Worm (Caenorhabditis elegans) whole organism, L1 larva: ENCODE results near the gene nhr-1.
A peak's percentile ranks its signal among the peaks of the same experiment; 100 is the strongest.

Source experiments
- aha-1 ChIP-seq: fragments of 150-350 bp; optimal IDR thresholded peaks from 2 replicates; lab custom pipeline; 2014; ENCODE audit warnings: missing biosample characterization, missing genetic modification characterization
- ama-1 ChIP-seq: fragments of 150-350 bp; optimal IDR thresholded peaks from 2 replicates; lab custom pipeline; 2014
- fos-1 ChIP-seq: fragments of 150-350 bp; optimal IDR thresholded peaks from 2 replicates; lab custom pipeline; 2014; ENCODE audit warnings: missing biosample characterization, missing genetic modification characterization
- lin-13 ChIP-seq: fragments of 150-350 bp; optimal IDR thresholded peaks from 2 replicates; lab custom pipeline; 2014; ENCODE audit warnings: missing biosample characterization, missing genetic modification reagents, missing genetic modification characterization
- lin-39 ChIP-seq: fragments of 150-350 bp; optimal IDR thresholded peaks from 2 replicates; lab custom pipeline; 2014; ENCODE audit warnings: missing biosample characterization, missing genetic modification reagents, missing genetic modification characterization
- nhr-11 ChIP-seq: fragments of 150-350 bp; optimal IDR thresholded peaks from 2 replicates; lab custom pipeline; 2014; ENCODE audit warnings: missing biosample characterization, missing genetic modification characterization
- nhr-237 ChIP-seq: fragments of 150-350 bp; optimal IDR thresholded peaks from 2 replicates; lab custom pipeline; 2014; ENCODE audit warnings: missing biosample characterization, missing genetic modification characterization
- nhr-76 ChIP-seq: sonication (generic microtip); optimal IDR thresholded peaks from 2 replicates; lab custom pipeline; 2017; ENCODE audit warnings: missing biosample characterization, missing genetic modification characterization
- rnt-1 ChIP-seq: sonication (generic microtip); optimal IDR thresholded peaks from 2 replicates; lab custom pipeline; 2016; ENCODE audit warnings: mild to moderate bottlenecking, missing genetic modification characterization, moderate library complexity, missing compliant biosample characterization
- skn-1 ChIP-seq: fragments of 150-350 bp; optimal IDR thresholded peaks from 2 replicates; lab custom pipeline; 2014; ENCODE audit warnings: missing biosample characterization, missing genetic modification characterization
- snpc-4 ChIP-seq: fragments of 150-350 bp; optimal IDR thresholded peaks from 2 replicates; lab custom pipeline; 2014; ENCODE audit warnings: missing biosample characterization, missing genetic modification characterization
- unc-130 ChIP-seq: fragments of 150-350 bp; optimal IDR thresholded peaks from 2 replicates; lab custom pipeline; 2017; ENCODE audit warnings: missing biosample characterization, missing genetic modification characterization, inconsistent platforms
- unc-62 ChIP-seq: fragments of 150-350 bp; optimal IDR thresholded peaks from 2 replicates; lab custom pipeline; 2014; ENCODE audit warnings: missing biosample characterization, missing genetic modification reagents, missing genetic modification characterization
- ztf-11 ChIP-seq, 2 experiments: sonication (generic microtip); optimal IDR thresholded peaks; 2 replicates each; lab custom pipeline; 2016 to 2017; ENCODE audit warnings: missing genetic modification characterization in 2 of 2, missing biosample characterization in 1 of 2, missing compliant biosample characterization in 1 of 2

DNA sequence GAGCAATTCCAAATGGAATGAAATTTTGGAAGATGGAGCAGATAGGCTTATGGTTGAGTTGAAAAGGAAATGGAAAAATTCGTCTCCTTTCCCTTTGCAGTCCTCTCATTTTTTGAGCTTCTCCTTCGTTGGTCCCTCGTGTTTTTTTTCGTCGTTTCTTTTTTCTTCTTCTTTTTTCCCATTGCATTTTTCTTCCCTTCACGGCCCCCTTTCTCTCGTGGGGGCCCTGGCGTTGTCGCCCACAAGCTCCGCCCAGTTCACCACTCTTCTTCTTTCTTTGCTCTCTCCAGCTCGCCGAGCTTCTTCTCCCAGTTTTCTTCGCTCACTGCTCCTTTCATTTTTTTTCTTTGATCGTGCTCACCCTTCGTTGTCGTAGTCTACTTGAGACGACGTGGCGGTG is 5.6 kb downstream of the nhr-1 start:
- TF ChIP-seq fos-1 (tag; lab: Kevin White, UChicago) = no peak
- TF ChIP-seq nhr-237 (tag; lab: Kevin White, UChicago) = no peak
- TF ChIP-seq nhr-76 (tag; lab: Kevin White, UChicago) = no peak
- no peak for TF ChIP-seq unc-62 (GFP tag; lab: Kevin White, UChicago)
- TF ChIP-seq skn-1 (tag; lab: Kevin White, UChicago) = peak; percentile 16
- TF ChIP-seq rnt-1 (tag; lab: Kevin White, UChicago) = peak; percentile 46
- no peak for TF ChIP-seq snpc-4
- TF ChIP-seq aha-1 (tag; lab: Kevin White, UChicago) = no peak
- TF ChIP-seq ztf-11 (tag; optimal IDR thresholded peaks at IDR 0.05; lab: Kevin White, UChicago) = no peak
- TF ChIP-seq lin-39 (tag; lab: Kevin White, UChicago) = no peak
- TF ChIP-seq nhr-11 (tag; lab: Kevin White, UChicago) = no peak
- TF ChIP-seq lin-13 (GFP tag; lab: Kevin White, UChicago) = no peak
- TF ChIP-seq ama-1 = no peak
- no peak for TF ChIP-seq unc-130 (tag; lab: Kevin White, UChicago)
